Fruit fly (Drosophila melanogaster) Kc167 (cell line): ENCODE results near the gene B9d2.

Source experiments
- Myc ChIP-seq: fragments of >200 bp; optimal IDR thresholded peaks from 2 replicates; lab custom pipeline; 2017; ENCODE audit warnings: missing external identifiers
- h ChIP-seq: fragments of >200 bp; optimal IDR thresholded peaks from 3 replicates; lab custom pipeline; 2018; ENCODE audit warnings: missing external identifiers
- insv ChIP-seq: fragments of >200 bp; optimal IDR thresholded peaks from 3 replicates; lab custom pipeline; 2018; ENCODE audit warnings: missing external identifiers
- psq ChIP-seq: fragments of >200 bp; optimal IDR thresholded peaks from 2 replicates; lab custom pipeline; 2017; ENCODE audit warnings: missing external identifiers
- ttk ChIP-seq: sonication (Bioruptor generic); optimal IDR thresholded peaks from 2 replicates; lab custom pipeline; 2017; ENCODE audit warnings: missing external identifiers

dm6 chr2L:6176408-6176807 is 46.0 kb upstream of the B9d2 start:
- no peak for TF ChIP-seq psq (lab: Kevin White, UChicago)
- no peak for TF ChIP-seq h (lab: Kevin White, UChicago)
- no peak for TF ChIP-seq ttk (lab: Kevin White, UChicago)
- no peak for TF ChIP-seq insv
- no peak for TF ChIP-seq Myc (lab: Kevin White, UChicago)
